Worm (Caenorhabditis elegans): ENCODE data around the gene ZK856.5.

The ZK856.5 gene

ce11 chrV:10202340-10202739 lies 12.4 kb upstream of the ZK856.5 start:
- no peak for TF ChIP-seq ces-1 (GFP tag; optimal IDR thresholded peaks at IDR 0.05)
- no peak for TF ChIP-seq ceh-39 (tag; optimal IDR thresholded peaks at IDR 0.05)
- TF ChIP-seq lsy-2 (tag; optimal IDR thresholded peaks at IDR 0.05), result no peak
- TF ChIP-seq sem-2 (GFP tag; optimal IDR thresholded peaks at IDR 0.05), result no peak
- no peak for TF ChIP-seq snpc-4 (tag; optimal IDR thresholded peaks at IDR 0.05)
- TF ChIP-seq zip-8 (tag; optimal IDR thresholded peaks at IDR 0.05), result no peak
- no peak for TF ChIP-seq elt-1 (tag; optimal IDR thresholded peaks at IDR 0.05; ENCODE audit: borderline replicate concordance, insufficient read depth)
- no peak for TF ChIP-seq nhr-12 (tag; optimal IDR thresholded peaks at IDR 0.05)
- no peak for TF ChIP-seq lin-32 (GFP tag; optimal IDR thresholded peaks at IDR 0.05)
- TF ChIP-seq cnd-1 (tag; optimal IDR thresholded peaks at IDR 0.05), result no peak
- TF ChIP-seq ztf-11 (tag; optimal IDR thresholded peaks at IDR 0.05), result no peak
- no peak for TF ChIP-seq unc-39 (tag; optimal IDR thresholded peaks at IDR 0.05)
- TF ChIP-seq hlh-1 (tag; optimal IDR thresholded peaks at IDR 0.05), result no peak
- no peak for TF ChIP-seq M03D4.4 (tag; optimal IDR thresholded peaks at IDR 0.05)
- TF ChIP-seq flh-1 (GFP tag; optimal IDR thresholded peaks at IDR 0.05), result no peak
- no peak for TF ChIP-seq nhr-2 (tag; optimal IDR thresholded peaks at IDR 0.05)
- no peak for TF ChIP-seq blmp-1 (tag; optimal IDR thresholded peaks at IDR 0.05)
- no peak for TF ChIP-seq nhr-76 (tag; optimal IDR thresholded peaks at IDR 0.05)

DNA sequence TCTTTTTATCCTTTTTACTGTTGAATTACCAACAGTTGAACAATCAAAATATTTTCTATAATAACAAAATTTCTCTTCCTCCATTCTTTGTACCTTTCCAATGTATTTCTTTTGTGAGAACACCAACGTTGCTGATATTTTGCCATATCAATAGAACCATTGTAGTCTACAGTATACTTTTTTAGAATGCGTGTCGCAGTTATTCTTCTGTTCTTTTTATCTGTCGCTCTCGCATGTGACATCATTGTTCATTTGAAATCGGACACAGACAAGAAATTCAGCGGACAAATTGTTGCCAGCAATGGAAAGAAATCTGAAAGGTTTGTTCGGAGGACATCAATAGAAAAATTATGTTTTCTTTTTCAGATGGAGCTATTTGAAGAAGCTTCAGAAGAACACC lies 12.0 kb upstream of the ZK856.5 start, which contains the start of gene ZK856.7:
TSS of gene ZK856.7 (plus strand) at position 186 of the 400 bp plus-strand sequence.
- no peak for TF ChIP-seq elt-3 (tag; optimal IDR thresholded peaks at IDR 0.05)

DNA sequence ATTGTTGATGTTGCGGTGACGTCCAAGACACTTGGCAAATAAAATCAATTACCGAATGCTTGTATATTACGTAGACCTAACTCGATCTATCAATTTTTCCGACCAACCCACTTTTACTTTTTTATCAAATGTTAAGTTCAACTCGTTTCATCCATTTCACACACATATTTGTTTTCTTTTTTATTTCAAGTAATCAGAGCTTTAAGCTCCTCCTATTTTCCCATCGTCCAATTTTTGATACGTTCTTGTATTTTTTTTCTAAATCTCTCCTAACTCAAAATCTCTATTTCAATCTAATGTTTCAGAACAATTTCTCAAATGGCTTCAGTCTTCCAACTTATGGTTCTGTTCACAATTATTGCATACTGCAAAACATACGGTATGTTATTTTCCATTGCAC lies 8.5 kb upstream of the ZK856.5 start, which contains the start of gene ZK856.6:
TSS of gene ZK856.6 (plus strand) at position 301 of the 400 bp plus-strand sequence.
- no peak for TF ChIP-seq unc-62 (GFP tag; optimal IDR thresholded peaks at IDR 0.05)
- TF ChIP-seq elt-3 (tag; optimal IDR thresholded peaks at IDR 0.05), result no peak
- TF ChIP-seq lsy-2 (tag; optimal IDR thresholded peaks at IDR 0.05), result no peak
- no peak for TF ChIP-seq mab-5 (tag; optimal IDR thresholded peaks at IDR 0.05)
- no peak for TF ChIP-seq lin-13 (tag; optimal IDR thresholded peaks at IDR 0.05)
- TF ChIP-seq ceh-43 (GFP tag; optimal IDR thresholded peaks at IDR 0.05), result no peak
- no peak for TF ChIP-seq drap-1 (GFP tag; optimal IDR thresholded peaks at IDR 0.05)
- no peak for TF ChIP-seq ztf-11 (tag; optimal IDR thresholded peaks at IDR 0.05)
- TF ChIP-seq flh-1 (GFP tag; optimal IDR thresholded peaks at IDR 0.05), result no peak
- TF ChIP-seq ham-2 (GFP tag; optimal IDR thresholded peaks at IDR 0.05), result no peak

DNA sequence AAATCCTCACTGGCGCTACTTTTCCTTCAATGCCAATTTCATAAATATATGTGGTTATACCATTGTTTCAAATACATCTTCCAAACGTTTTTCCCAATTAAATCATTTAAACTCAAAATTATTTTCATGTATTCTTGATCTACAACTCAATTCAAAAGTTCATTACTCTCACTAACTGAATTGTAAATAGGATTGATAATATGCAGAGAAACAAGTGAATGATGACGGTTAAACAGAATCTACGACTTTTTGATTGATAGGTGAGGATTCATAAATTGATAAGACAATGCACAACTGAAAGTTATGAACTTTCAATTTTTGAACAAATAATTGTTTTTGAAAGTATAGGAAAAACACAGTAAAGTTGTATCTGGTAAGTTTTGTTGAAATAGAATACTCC lies 1.3 kb upstream of the ZK856.5 start:
- TF ChIP-seq tbx-8 (GFP tag; optimal IDR thresholded peaks at IDR 0.05) (no peak), hlh-1 (tag; optimal IDR thresholded peaks at IDR 0.05) (no peak), elt-3 (tag; optimal IDR thresholded peaks at IDR 0.05) (no peak), ceh-39 (tag; optimal IDR thresholded peaks at IDR 0.05) (no peak), bed-3 (GFP tag; optimal IDR thresholded peaks at IDR 0.05) (no peak), blmp-1 (tag; optimal IDR thresholded peaks at IDR 0.05) (no peak), unc-120 (tag; optimal IDR thresholded peaks at IDR 0.05; ENCODE audit: poor library complexity, severe bottlenecking) (no peak), mls-2 (tag; optimal IDR thresholded peaks at IDR 0.05) (no peak), ceh-43 (GFP tag; optimal IDR thresholded peaks at IDR 0.05) (no peak), nhr-28 (tag; optimal IDR thresholded peaks at IDR 0.05) (no peak), mab-5 (tag; optimal IDR thresholded peaks at IDR 0.05) (no peak), elt-1 (tag; optimal IDR thresholded peaks at IDR 0.05; ENCODE audit: borderline replicate concordance, insufficient read depth) (no peak)

DNA sequence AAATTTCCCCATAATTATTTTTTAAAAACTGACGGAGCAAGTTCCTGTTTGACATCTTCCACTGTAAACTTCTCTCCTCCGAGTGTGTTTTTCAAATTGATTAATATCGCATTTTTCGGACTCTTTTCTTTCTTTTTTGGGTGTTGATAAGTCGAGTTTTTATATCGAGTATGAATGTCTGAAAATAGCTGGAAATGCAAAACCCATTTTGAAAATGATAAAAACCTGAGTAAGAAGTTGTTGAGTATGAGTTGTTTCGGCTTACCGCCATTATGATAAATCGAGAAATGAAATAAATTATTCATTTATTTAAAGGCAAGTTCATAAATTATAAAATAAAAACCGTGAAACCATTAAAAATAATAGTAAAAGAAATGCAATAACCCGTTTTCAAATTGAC lies 4.2 kb downstream of the ZK856.5 start, which contains the start of gene ZK856.18:
TSS of gene ZK856.18 (minus strand) at position 289 of the 400 bp plus-strand sequence.
- no peak for TF ChIP-seq mab-5 (tag; optimal IDR thresholded peaks at IDR 0.05)
- no peak for TF ChIP-seq mep-1 (tag; optimal IDR thresholded peaks at IDR 0.05)
- no peak for TF ChIP-seq snpc-4 (tag; optimal IDR thresholded peaks at IDR 0.05)

DNA sequence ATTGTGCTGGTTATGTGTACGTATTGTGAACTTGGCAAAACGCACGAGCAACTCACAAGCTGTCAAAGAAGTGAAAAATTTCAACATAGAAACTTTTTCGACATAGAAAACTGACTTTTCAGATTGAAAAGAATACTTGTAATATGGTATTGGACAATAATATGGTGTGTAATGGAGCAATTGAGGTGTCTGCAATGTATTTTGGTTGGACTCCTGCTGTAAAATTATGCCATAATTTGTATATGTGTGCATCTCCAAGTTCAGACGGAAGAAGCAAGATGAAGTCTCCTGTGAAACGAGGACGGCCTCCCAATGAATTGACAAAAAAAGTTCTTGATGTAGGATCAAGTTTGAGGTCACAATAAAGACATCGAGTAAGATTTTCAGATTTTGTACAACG lies 6.1 kb downstream of the ZK856.5 start:
- no peak for TF ChIP-seq ceh-39 (tag; optimal IDR thresholded peaks at IDR 0.05)
- no peak for TF ChIP-seq zip-8 (tag; optimal IDR thresholded peaks at IDR 0.05)
- no peak for TF ChIP-seq unc-39 (tag; optimal IDR thresholded peaks at IDR 0.05)
- TF ChIP-seq hlh-1 (tag; optimal IDR thresholded peaks at IDR 0.05), result no peak
- TF ChIP-seq lin-32 (GFP tag; optimal IDR thresholded peaks at IDR 0.05), result no peak
- TF ChIP-seq ztf-11 (tag; optimal IDR thresholded peaks at IDR 0.05), result no peak
- no peak for TF ChIP-seq snpc-4 (tag; optimal IDR thresholded peaks at IDR 0.05)
- TF ChIP-seq nhr-12 (tag; optimal IDR thresholded peaks at IDR 0.05), result no peak
- TF ChIP-seq nhr-237 (tag; optimal IDR thresholded peaks at IDR 0.05), result no peak
- no peak for TF ChIP-seq cnd-1 (tag; optimal IDR thresholded peaks at IDR 0.05)
- no peak for TF ChIP-seq sptf-1 (tag; optimal IDR thresholded peaks at IDR 0.05)
- no peak for TF ChIP-seq mls-2 (tag; optimal IDR thresholded peaks at IDR 0.05)
- TF ChIP-seq ceh-43 (GFP tag; optimal IDR thresholded peaks at IDR 0.05), result no peak
- no peak for TF ChIP-seq drap-1 (GFP tag; optimal IDR thresholded peaks at IDR 0.05)
- no peak for TF ChIP-seq nhr-76 (tag; optimal IDR thresholded peaks at IDR 0.05)
